Fruit fly (Drosophila melanogaster) whole organism: ENCODE data around the gene CG31300.

Source experiments
- CG8478 ChIP-seq: fragments of >200 bp; optimal IDR thresholded peaks from 2 replicates; lab custom pipeline; 2018; ENCODE audit warnings: inconsistent platforms
- Dll ChIP-seq: fragments of >200 bp; optimal IDR thresholded peaks from 2 replicates; lab custom pipeline; 2017
- EcR ChIP-seq, 2 experiments: fragments of >200 bp; optimal IDR thresholded peaks; 2 replicates each; lab custom pipeline; 2017; ENCODE audit warnings: missing biosample characterization in 2 of 2, missing genetic modification characterization in 2 of 2, missing genetic modification reagents in 2 of 2
- pan ChIP-seq: fragments of >200 bp; optimal IDR thresholded peaks from 2 replicates; lab custom pipeline; 2017
- psq ChIP-seq: fragments of >200 bp; optimal IDR thresholded peaks from 2 replicates; lab custom pipeline; 2017
- usp ChIP-seq: fragments of >200 bp; optimal IDR thresholded peaks from 2 replicates; lab custom pipeline; 2017; ENCODE audit warnings: missing biosample characterization, missing genetic modification characterization, mixed read lengths

dm6 chr3R:25292864-25293284, 9.5 kb downstream of the CG31300 start, which contains the start of gene CG31098:
- TF ChIP-seq pan (lab: Kevin White, UChicago) (no peak), psq (lab: Kevin White, UChicago) (no peak), EcR (GFP tag; optimal IDR thresholded peaks at IDR 0.05; lab: Kevin White, UChicago) (no peak), usp (GFP tag; lab: Kevin White, UChicago) (no peak), CG8478 (lab: Kevin White, UChicago) (no peak), Dll (lab: Kevin White, UChicago) (no peak)
